Fruit fly (Drosophila melanogaster) whole organism, wandering third instar larva: ENCODE measurements around the gene Ets21C.

Experiments
- Abd-B ChIP-seq: fragments of >200 bp; optimal IDR thresholded peaks from 2 replicates; lab custom pipeline; 2017; ENCODE audit warnings: missing biosample characterization, missing genetic modification characterization
- CG32264 ChIP-seq: fragments of 200-800 bp; sonication (Bioruptor generic); optimal IDR thresholded peaks from 2 replicates; lab custom pipeline; 2016; ENCODE audit warnings: missing biosample characterization, missing genetic modification characterization
- CG9705 ChIP-seq: fragments of 200-800 bp; sonication (Bioruptor generic); optimal IDR thresholded peaks from 2 replicates; lab custom pipeline; 2018; ENCODE audit warnings: missing biosample characterization, mild to moderate bottlenecking, missing genetic modification characterization
- CrebA ChIP-seq: fragments of 200-800 bp; sonication (Bioruptor generic); optimal IDR thresholded peaks from 2 replicates; lab custom pipeline; 2016; ENCODE audit warnings: missing biosample characterization, mild to moderate bottlenecking, missing genetic modification characterization, borderline replicate concordance
- Dfd ChIP-seq: fragments of >200 bp; optimal IDR thresholded peaks from 2 replicates; lab custom pipeline; 2017; ENCODE audit warnings: missing biosample characterization, missing genetic modification characterization
- Dif ChIP-seq: fragments of 200-275, 200-300 bp; sonication (Bioruptor generic); optimal IDR thresholded peaks from 2 replicates; lab custom pipeline; 2018; ENCODE audit warnings: missing biosample characterization, missing genetic modification characterization; ENCODE audit not compliant: partially characterized antibody
- GATAd ChIP-seq: sonication (Bioruptor generic); optimal IDR thresholded peaks from 2 replicates; lab custom pipeline; 2016; ENCODE audit warnings: missing biosample characterization, missing genetic modification characterization
- HLH106 ChIP-seq: fragments of 200-800 bp; optimal IDR thresholded peaks from 3 replicates; lab custom pipeline; 2019; ENCODE audit warnings: missing biosample characterization, mild to moderate bottlenecking, missing genetic modification characterization, moderate library complexity
- Hnf4 ChIP-seq: fragments of 200-800 bp; sonication (Bioruptor generic); optimal IDR thresholded peaks from 2 replicates; lab custom pipeline; 2016; ENCODE audit warnings: missing biosample characterization, mild to moderate bottlenecking, missing genetic modification characterization
- Hr78 ChIP-seq: fragments of >200 bp; optimal IDR thresholded peaks from 2 replicates; lab custom pipeline; 2017; ENCODE audit warnings: missing biosample characterization, missing genetic modification characterization
- Hr83 ChIP-seq: fragments of 200-300 bp; sonication (Bioruptor generic); optimal IDR thresholded peaks from 2 replicates; lab custom pipeline; 2016; ENCODE audit warnings: missing biosample characterization, mild to moderate bottlenecking, missing genetic modification characterization, moderate library complexity; ENCODE audit not compliant: poor library complexity, severe bottlenecking
- Jra ChIP-seq: sonication (Bioruptor generic); optimal IDR thresholded peaks from 2 replicates; lab custom pipeline; 2016; ENCODE audit warnings: missing biosample characterization, missing genetic modification characterization
- Mio ChIP-seq: sonication (Bioruptor generic); optimal IDR thresholded peaks from 2 replicates; lab custom pipeline; 2016; ENCODE audit warnings: missing biosample characterization, missing genetic modification characterization
- Myc ChIP-seq: fragments of >200 bp; optimal IDR thresholded peaks from 2 replicates; lab custom pipeline; 2017
- N ChIP-seq: fragments of >200 bp; optimal IDR thresholded peaks from 2 replicates; lab custom pipeline; 2018; ENCODE audit warnings: missing biosample characterization, missing external identifiers, missing genetic modification characterization
- OdsH ChIP-seq: fragments of 200-800 bp; sonication (Bioruptor generic); optimal IDR thresholded peaks from 2 replicates; lab custom pipeline; 2016; ENCODE audit warnings: missing biosample characterization, mild to moderate bottlenecking, missing genetic modification characterization
- Rel ChIP-seq, 2 experiments: fragments of 200-800 bp; sonication (Bioruptor generic) in 1 of 2; optimal IDR thresholded peaks; 2 replicates in 1 of 2; 3 replicates in 1 of 2; lab custom pipeline; 2016 to 2019; ENCODE audit warnings: mild to moderate bottlenecking in 2 of 2, missing biosample characterization in 2 of 2, missing genetic modification characterization in 2 of 2, moderate library complexity in 1 of 2
- Sp1 ChIP-seq: fragments of 200-800 bp; sonication (Bioruptor generic); optimal IDR thresholded peaks from 3 replicates; lab custom pipeline; 2019; ENCODE audit warnings: missing biosample characterization, mild to moderate bottlenecking, missing genetic modification characterization, moderate library complexity
- Vsx2 ChIP-seq: fragments of 200-300, 225-300 bp; sonication (Bioruptor generic); optimal IDR thresholded peaks from 2 replicates; lab custom pipeline; 2018; ENCODE audit warnings: missing biosample characterization, missing genetic modification characterization; ENCODE audit not compliant: partially characterized antibody
- br ChIP-seq: fragments of 200-800 bp; sonication (Bioruptor generic); optimal IDR thresholded peaks from 2 replicates; lab custom pipeline; 2016; ENCODE audit warnings: missing biosample characterization, missing genetic modification characterization
- brk ChIP-seq: fragments of 200-800 bp; sonication (Bioruptor generic); optimal IDR thresholded peaks from 2 replicates; lab custom pipeline; 2016; ENCODE audit warnings: missing biosample characterization, mild to moderate bottlenecking, missing genetic modification characterization
- dl ChIP-seq, 2 experiments: fragments of 175-275, 200-275 bp in 1 of 2; fragments of 200-275 bp in 1 of 2; sonication (Bioruptor generic); optimal IDR thresholded peaks; lab custom pipeline; 2018; ENCODE audit warnings: mild to moderate bottlenecking in 2 of 2, missing biosample characterization in 2 of 2, missing genetic modification characterization in 2 of 2, moderate library complexity in 2 of 2; ENCODE audit not compliant: partially characterized antibody in 2 of 2, insufficient read depth in 1 of 2
- dmrt93B ChIP-seq: fragments of 200-800 bp; sonication (Bioruptor generic); optimal IDR thresholded peaks from 2 replicates; lab custom pipeline; 2018; ENCODE audit warnings: missing biosample characterization, mild to moderate bottlenecking, missing genetic modification characterization
- dsf ChIP-seq: sonication (Bioruptor generic); optimal IDR thresholded peaks from 2 replicates; lab custom pipeline; 2016; ENCODE audit warnings: missing biosample characterization, missing genetic modification characterization, borderline replicate concordance
- ey ChIP-seq: fragments of 200-800 bp; sonication (Bioruptor generic); optimal IDR thresholded peaks from 2 replicates; lab custom pipeline; 2016; ENCODE audit warnings: missing biosample characterization, missing genetic modification characterization
- foxo ChIP-seq, 2 experiments: fragments of 200-800 bp; sonication (Bioruptor generic); optimal IDR thresholded peaks; 2 replicates in 1 of 2; 3 replicates in 1 of 2; lab custom pipeline; 2016 to 2017; ENCODE audit warnings: missing biosample characterization in 2 of 2, missing genetic modification characterization in 2 of 2
- fru ChIP-seq: fragments of 200-800 bp; sonication (Bioruptor generic); optimal IDR thresholded peaks from 3 replicates; lab custom pipeline; 2016; ENCODE audit warnings: missing biosample characterization, mild to moderate bottlenecking, missing genetic modification characterization
- h ChIP-seq: fragments of 200-800 bp; sonication (Bioruptor generic); optimal IDR thresholded peaks from 3 replicates; lab custom pipeline; 2016; ENCODE audit warnings: missing biosample characterization, mild to moderate bottlenecking, missing genetic modification characterization
- jim ChIP-seq: fragments of 175-275, 200-325 bp; sonication (Bioruptor generic); optimal IDR thresholded peaks from 2 replicates; lab custom pipeline; 2016; ENCODE audit warnings: missing biosample characterization, mild to moderate bottlenecking, missing genetic modification characterization
- lola ChIP-seq: fragments of >200 bp; optimal IDR thresholded peaks from 2 replicates; lab custom pipeline; 2017; ENCODE audit warnings: missing biosample characterization, missing genetic modification characterization
- pan ChIP-seq: fragments of >200 bp; optimal IDR thresholded peaks from 2 replicates; lab custom pipeline; 2017
- psq ChIP-seq: fragments of 200-800 bp; sonication (Bioruptor generic); optimal IDR thresholded peaks from 3 replicates; lab custom pipeline; 2017; ENCODE audit warnings: missing biosample characterization, mild to moderate bottlenecking, missing genetic modification characterization, moderate library complexity
- rgr ChIP-seq: fragments of 200-800 bp; sonication (Bioruptor generic); optimal IDR thresholded peaks from 3 replicates; lab custom pipeline; 2016; ENCODE audit warnings: missing biosample characterization, mild to moderate bottlenecking, missing genetic modification characterization
- sage ChIP-seq: fragments of 200-800 bp; sonication (Bioruptor generic); optimal IDR thresholded peaks from 2 replicates; lab custom pipeline; 2016; ENCODE audit warnings: missing biosample characterization, mild to moderate bottlenecking, missing genetic modification characterization
- sv ChIP-seq: fragments of 200-800 bp; sonication (Bioruptor generic); optimal IDR thresholded peaks from 3 replicates; lab custom pipeline; 2016; ENCODE audit warnings: missing biosample characterization, missing genetic modification characterization
- tai ChIP-seq: sonication (Bioruptor generic); optimal IDR thresholded peaks from 2 replicates; lab custom pipeline; 2016; ENCODE audit warnings: missing biosample characterization, missing genetic modification characterization
- usp ChIP-seq: fragments of >200 bp; optimal IDR thresholded peaks from 2 replicates; lab custom pipeline; 2017; ENCODE audit warnings: missing biosample characterization, missing genetic modification characterization
- woc ChIP-seq: sonication (Bioruptor generic); optimal IDR thresholded peaks from 2 replicates; lab custom pipeline; 2016; ENCODE audit warnings: missing biosample characterization, mild to moderate bottlenecking, missing genetic modification characterization

The Ets21C gene

dm6 chr2L:512028-512427 is 40.7 kb downstream of the Ets21C start:
- TF ChIP-seq Abd-B (GFP tag; lab: Kevin White, UChicago) (no peak), jim (GFP tag; lab: Kevin White, UChicago) (no peak), Hnf4 (GFP tag; lab: Kevin White, UChicago) (peak; percentile 77), Hr83 (GFP tag; lab: Kevin White, UChicago) (no peak), Jra (GFP tag; lab: Kevin White, UChicago) (peak; percentile 20), sv (GFP tag; lab: Kevin White, UChicago) (peak; percentile 56), lola (GFP tag; lab: Kevin White, UChicago) (no peak), GATAd (GFP tag; lab: Kevin White, UChicago) (no peak), usp (GFP tag; lab: Kevin White, UChicago) (no peak), dsf (GFP tag; lab: Kevin White, UChicago) (peak; percentile 16), pan (lab: Kevin White, UChicago) (no peak), Vsx2 (GFP tag; lab: Kevin White, UChicago) (no peak), CrebA (no peak), Dif (no peak), rgr (peak; percentile 76), Dfd (no peak), psq (peak; percentile 70), h (GFP tag; lab: Kevin White, UChicago) (peak; percentile 87), Sp1 (peak; percentile 63), woc (GFP tag; lab: Kevin White, UChicago) (peak; percentile 24), OdsH (GFP tag; lab: Kevin White, UChicago) (peak; percentile 76), br (GFP tag; lab: Kevin White, UChicago) (peak; percentile 74), ey (GFP tag; lab: Kevin White, UChicago) (peak; percentile 73), N (GFP tag; lab: Kevin White, UChicago) (no peak), Mio (GFP tag; lab: Kevin White, UChicago) (no peak), tai (no peak), Rel (GFP tag; optimal IDR thresholded peaks at IDR 0.05; lab: Kevin White, UChicago) (no peak), Rel (tag; optimal IDR thresholded peaks at IDR 0.05; lab: Kevin White, UChicago) (no peak), dmrt93B (GFP tag; lab: Kevin White, UChicago) (no peak), brk (GFP tag; lab: Kevin White, UChicago) (peak; percentile 65), fru (peak; percentile 66), foxo (GFP tag; optimal IDR thresholded peaks at IDR 0.05; lab: Kevin White, UChicago) (peak in 1 of 2 experiments; percentile 81), sage (GFP tag; lab: Kevin White, UChicago) (peak; percentile 65), dl (GFP tag; optimal IDR thresholded peaks at IDR 0.05; lab: Kevin White, UChicago; ENCODE audit: insufficient read depth in 1 of 2, partially characterized antibody in 2 of 2) (no peak), CG32264 (GFP tag; lab: Kevin White, UChicago) (peak; percentile 47), Hr78 (GFP tag; lab: Kevin White, UChicago) (no peak), HLH106 (tag; lab: Kevin White, UChicago) (peak; percentile 16), CG9705 (GFP tag; lab: Kevin White, UChicago) (no peak), Myc (lab: Kevin White, UChicago) (no peak)
- TF ChIP-seq, all 38 proteins: peak for 18

dm6 chr2L:510534-511014 is 42.1 kb downstream of the Ets21C start:
- TF ChIP-seq Dif: peak; percentile 50
- peak; percentile 73 for TF ChIP-seq jim (GFP tag; lab: Kevin White, UChicago)
- TF ChIP-seq foxo (GFP tag; optimal IDR thresholded peaks at IDR 0.05; lab: Kevin White, UChicago): peak in 1 of 2 experiments; percentile 57
- peak; percentile 78 for TF ChIP-seq br (GFP tag; lab: Kevin White, UChicago)
- peak; percentile 74 for TF ChIP-seq Rel (GFP tag; optimal IDR thresholded peaks at IDR 0.05; lab: Kevin White, UChicago)
- TF ChIP-seq Rel (tag; optimal IDR thresholded peaks at IDR 0.05; lab: Kevin White, UChicago): peak; percentile 82
- peak; percentile 5 for TF ChIP-seq sv (GFP tag; lab: Kevin White, UChicago)
- TF ChIP-seq HLH106 (tag; lab: Kevin White, UChicago): peak; percentile 68
- no peak for TF ChIP-seq Abd-B (GFP tag; lab: Kevin White, UChicago)
- peak; percentile 46 for TF ChIP-seq Vsx2 (GFP tag; lab: Kevin White, UChicago)
- TF ChIP-seq Sp1: peak; percentile 86
- TF ChIP-seq h (GFP tag; lab: Kevin White, UChicago): peak; percentile 70
- no peak for TF ChIP-seq tai
- TF ChIP-seq dmrt93B (GFP tag; lab: Kevin White, UChicago): peak; percentile 69
- TF ChIP-seq sage (GFP tag; lab: Kevin White, UChicago): peak; percentile 77
- TF ChIP-seq brk (GFP tag; lab: Kevin White, UChicago): peak; percentile 35
- no peak for TF ChIP-seq pan (lab: Kevin White, UChicago)
- no peak for TF ChIP-seq GATAd (GFP tag; lab: Kevin White, UChicago)
- peak; percentile 68 for TF ChIP-seq CG9705 (GFP tag; lab: Kevin White, UChicago)
- TF ChIP-seq Jra (GFP tag; lab: Kevin White, UChicago): peak; percentile 40
- TF ChIP-seq fru: peak; percentile 69
- TF ChIP-seq Hr83 (GFP tag; lab: Kevin White, UChicago): peak; percentile 81
- TF ChIP-seq rgr: peak; percentile 65
- no peak for TF ChIP-seq Dfd
- no peak for TF ChIP-seq Hr78 (GFP tag; lab: Kevin White, UChicago)
- TF ChIP-seq Mio (GFP tag; lab: Kevin White, UChicago): peak; percentile 17
- TF ChIP-seq Hnf4 (GFP tag; lab: Kevin White, UChicago): peak; percentile 19
- TF ChIP-seq Myc (lab: Kevin White, UChicago): no peak
- TF ChIP-seq N (GFP tag; lab: Kevin White, UChicago): no peak
- peak; percentile 73 for TF ChIP-seq OdsH (GFP tag; lab: Kevin White, UChicago)
- TF ChIP-seq dsf (GFP tag; lab: Kevin White, UChicago): no peak
- TF ChIP-seq lola (GFP tag; lab: Kevin White, UChicago): no peak
- peak; percentile 82 for TF ChIP-seq psq
- TF ChIP-seq usp (GFP tag; lab: Kevin White, UChicago): no peak
- TF ChIP-seq CG32264 (GFP tag; lab: Kevin White, UChicago): peak; percentile 40
- no peak for TF ChIP-seq ey (GFP tag; lab: Kevin White, UChicago)
- peak; percentile 19 to 72 for TF ChIP-seq dl (GFP tag; optimal IDR thresholded peaks at IDR 0.05; lab: Kevin White, UChicago; ENCODE audit: insufficient read depth in 1 of 2, partially characterized antibody in 2 of 2)
- peak; percentile 48 for TF ChIP-seq woc (GFP tag; lab: Kevin White, UChicago)
- TF ChIP-seq CrebA: no peak
